Worm (Caenorhabditis elegans): ENCODE results near the gene lelo-2.

The lelo-2 gene

DNA sequence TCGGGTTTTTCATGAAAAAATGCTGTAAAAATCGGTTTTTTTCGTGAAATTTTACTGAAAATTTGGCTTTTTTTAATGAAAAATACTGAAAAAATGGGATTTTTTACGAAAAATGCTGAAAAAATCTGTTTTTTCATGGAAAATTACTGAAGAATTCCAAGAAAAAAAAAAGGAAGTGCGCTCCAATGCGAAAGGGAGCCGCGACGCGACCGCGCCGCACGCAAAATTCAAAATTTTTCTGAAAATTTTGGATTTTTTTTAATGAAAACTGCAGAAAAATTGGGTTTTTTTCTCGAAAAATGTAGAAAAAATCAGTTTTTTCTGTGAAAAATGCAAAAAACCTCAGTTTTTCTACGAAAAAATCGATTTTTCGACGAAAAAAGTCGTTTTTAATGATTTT is 10.5 kb downstream of the lelo-2 start:
- no peak for TF ChIP-seq unc-62 (GFP tag; optimal IDR thresholded peaks at IDR 0.05)

- TF ChIP-seq unc-62 (GFP tag; optimal IDR thresholded peaks at IDR 0.05) = no peak
Measured at ce11 chrIII:1413890-1414613, 13.0 kb downstream of the lelo-2 start, which contains the start of gene Y82E9BR.14. Y82E9BR.14 (minus strand) TSS chrIII:1414116.

DNA sequence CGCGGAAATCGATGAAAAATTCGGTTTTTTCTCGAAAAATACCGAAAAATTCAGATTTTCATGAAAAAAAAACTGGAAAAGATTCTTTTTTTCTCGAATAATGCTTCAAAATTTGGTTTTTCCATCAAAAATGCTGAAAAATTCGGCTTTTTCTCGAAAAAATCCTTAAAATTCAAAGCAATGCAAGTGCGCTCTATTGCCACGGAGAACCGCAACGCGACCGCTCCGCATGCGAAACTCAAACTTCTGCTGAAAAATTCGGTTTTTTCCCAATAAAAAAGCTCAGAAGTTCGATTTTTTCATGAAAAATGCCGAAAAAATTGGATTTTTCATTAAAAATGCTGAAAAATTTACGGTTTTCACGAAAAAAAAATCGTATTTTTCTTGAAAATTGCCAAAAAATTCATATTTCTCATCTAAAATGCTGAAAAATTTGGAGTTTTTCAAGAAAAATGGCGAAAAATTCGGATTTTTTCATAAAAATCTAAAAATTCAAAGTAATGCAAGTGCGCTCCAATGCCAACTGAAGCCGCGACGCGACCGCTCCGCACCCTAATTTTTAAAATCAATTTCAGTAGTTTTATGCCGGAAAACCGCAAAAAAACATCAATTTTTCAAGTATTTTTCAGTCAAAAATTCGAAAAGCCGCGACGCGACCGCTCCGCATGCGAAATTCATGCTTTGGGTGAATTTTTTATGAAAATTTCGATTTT is 13.7 kb downstream of the lelo-2 start:
- TF ChIP-seq unc-62 (GFP tag; optimal IDR thresholded peaks at IDR 0.05) = no peak

- no peak for TF ChIP-seq unc-62 (GFP tag; optimal IDR thresholded peaks at IDR 0.05)
Measured at ce11 chrIII:1409139-1409538, 17.9 kb downstream of the lelo-2 start, which contains the start of gene Y82E9BR.22. Y82E9BR.22 (minus strand) TSS chrIII:1409239.

DNA sequence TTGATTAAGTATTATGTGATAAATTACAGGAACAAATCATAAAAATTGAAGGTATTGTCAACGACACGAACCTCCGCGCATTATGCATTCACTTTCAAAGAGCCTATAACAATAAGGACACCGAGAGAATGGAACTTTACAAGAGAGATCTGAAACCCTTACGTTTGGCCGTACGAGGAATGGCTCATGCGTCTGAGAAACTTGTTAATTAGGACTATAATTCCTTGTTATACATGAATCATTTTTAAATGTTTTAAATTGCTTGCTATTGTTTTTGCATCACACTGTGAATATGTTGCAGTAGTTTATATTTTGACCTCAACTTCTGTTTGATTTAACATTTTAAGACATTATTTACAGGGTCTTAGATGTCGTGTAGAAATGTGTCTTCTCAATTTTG is 23.9 kb downstream of the lelo-2 start, which contains the start of gene pals-18:
Gene pals-18, plus strand, starts transcription at position 301 of the 400 bp plus-strand sequence.
- no peak for TF ChIP-seq unc-62 (GFP tag; optimal IDR thresholded peaks at IDR 0.05)

DNA sequence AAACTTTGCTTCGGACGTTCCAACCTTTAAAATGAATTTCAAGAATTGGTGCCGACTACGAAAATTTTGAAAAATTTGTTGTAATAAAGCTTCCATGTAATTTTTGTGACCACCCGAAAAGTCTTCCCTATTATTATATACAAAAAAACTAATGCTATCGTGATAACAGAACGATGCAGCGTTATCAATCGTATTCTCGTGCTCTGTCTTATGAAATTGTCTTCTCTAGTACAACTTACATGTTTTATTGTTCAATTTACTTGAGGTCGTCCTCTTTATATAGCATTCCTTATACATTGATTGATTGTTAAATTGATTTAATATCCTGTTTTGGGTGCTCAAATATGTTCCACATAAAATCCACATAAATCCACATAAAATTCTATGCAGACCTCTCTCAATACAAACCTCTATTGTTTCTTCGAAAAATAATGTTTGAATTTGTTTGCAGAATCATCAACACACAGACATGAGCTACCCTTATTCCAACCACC is 25.5 kb downstream of the lelo-2 start, which contains the start of gene pals-19:
Gene pals-19, plus strand, starts transcription at position 444 of the 494 bp plus-strand sequence.
- no peak for TF ChIP-seq unc-62 (GFP tag; optimal IDR thresholded peaks at IDR 0.05)

DNA sequence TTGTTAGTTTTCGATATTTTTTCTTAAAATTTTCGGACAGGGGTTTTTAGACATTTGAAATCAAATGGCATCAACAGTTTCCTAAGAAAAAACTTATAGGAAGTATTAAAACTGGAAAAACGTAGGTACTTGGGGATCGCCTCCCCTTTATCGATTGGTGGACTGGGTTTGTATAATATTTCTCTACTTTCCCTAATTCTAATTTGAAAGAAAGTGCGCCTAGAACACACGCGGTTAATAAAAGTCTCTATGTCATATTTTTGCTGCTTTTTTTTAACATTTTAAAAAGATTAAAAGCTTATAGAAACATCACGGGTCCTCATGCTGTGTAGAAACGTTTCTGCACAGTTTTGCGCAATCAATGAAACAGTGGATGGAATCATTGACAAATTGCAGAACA is 27.4 kb downstream of the lelo-2 start, which contains the start of gene pals-16:
Gene pals-16, plus strand, starts transcription at position 301 of the 400 bp plus-strand sequence.
- no peak for TF ChIP-seq unc-62 (GFP tag; optimal IDR thresholded peaks at IDR 0.05)

DNA sequence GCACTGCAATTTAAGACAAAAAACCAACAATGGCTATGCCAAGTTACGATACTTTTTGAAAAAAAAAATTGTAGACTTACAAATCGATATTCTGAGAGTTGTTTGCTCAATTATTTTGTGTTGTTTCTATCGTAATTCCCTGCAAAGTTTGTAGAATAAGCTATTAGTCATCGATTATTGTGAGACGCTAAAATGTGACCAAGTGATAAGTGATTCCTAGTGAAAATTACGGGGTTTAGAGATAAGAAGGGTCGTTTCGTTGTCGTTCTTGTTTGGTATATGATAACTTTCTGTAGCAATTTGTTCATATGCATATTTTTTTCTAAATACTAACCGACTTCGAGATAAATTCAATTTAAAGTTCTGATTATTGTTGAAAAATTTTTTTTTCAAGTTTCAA is 28.8 kb downstream of the lelo-2 start:
- no peak for TF ChIP-seq unc-62 (GFP tag; optimal IDR thresholded peaks at IDR 0.05)

ce11 chrIII:1395355-1395754 is 31.7 kb downstream of the lelo-2 start:
- TF ChIP-seq unc-62 (GFP tag; optimal IDR thresholded peaks at IDR 0.05) = no peak

DNA sequence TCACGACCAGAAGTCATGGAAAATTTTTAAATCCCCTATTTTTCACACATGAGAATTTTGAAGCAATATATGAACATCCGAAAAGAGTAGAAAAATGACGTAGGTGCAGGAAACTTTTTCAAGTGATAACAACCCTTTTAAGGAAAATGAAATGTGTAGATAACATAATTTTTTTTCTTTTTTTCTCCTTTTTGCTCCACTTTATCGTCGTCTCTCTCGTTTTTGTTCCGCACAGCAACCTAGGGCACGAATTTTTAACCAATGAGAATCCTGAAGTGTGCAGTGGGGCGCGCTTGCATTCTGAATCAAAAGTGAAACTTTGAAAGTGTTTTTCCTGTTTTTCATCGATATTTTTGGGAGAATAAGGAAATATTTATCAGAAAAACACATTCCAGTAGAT is 34.3 kb downstream of the lelo-2 start:
- no peak for TF ChIP-seq unc-62 (GFP tag; optimal IDR thresholded peaks at IDR 0.05)

DNA sequence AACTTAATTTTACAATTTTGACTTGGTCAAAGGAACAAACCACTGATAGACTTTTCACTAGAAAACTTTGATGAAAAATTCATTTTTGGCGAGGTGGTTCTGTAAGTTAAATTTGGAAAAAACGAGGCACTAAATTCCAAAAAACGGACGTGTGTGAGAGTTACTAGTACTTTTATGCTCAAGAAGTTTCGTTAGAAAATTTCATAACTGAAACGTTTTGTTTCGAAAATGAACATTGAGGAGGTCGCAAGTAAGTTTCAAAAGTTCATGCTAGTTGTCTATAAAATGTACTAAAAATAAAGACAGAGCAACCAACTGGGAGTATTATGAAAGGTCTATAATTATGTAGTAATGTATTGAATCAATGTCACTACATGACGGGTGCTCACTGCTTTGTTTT is 35.3 kb downstream of the lelo-2 start, which contains the start of gene pals-17:
Gene pals-17, minus strand, starts transcription at position 101 of the 400 bp plus-strand sequence.
- TF ChIP-seq unc-62 (GFP tag; optimal IDR thresholded peaks at IDR 0.05) = no peak

DNA sequence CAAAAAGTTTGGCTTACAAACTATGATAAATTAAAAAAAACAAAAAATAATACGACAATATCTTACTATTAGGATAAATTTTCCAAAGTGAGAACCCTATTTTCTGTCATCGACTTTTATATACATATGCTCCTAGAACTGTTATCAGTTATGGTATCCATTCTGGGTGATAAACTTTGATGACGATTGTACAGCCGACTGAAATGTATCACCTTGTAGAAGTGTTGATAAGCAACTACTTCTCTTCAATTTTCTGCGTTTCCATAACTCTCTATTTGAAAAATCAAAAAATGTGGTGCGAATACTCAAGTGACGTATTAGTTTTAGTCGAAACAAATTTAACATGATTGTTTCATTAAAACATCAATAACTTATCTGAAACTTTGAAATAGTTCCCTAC is 37.0 kb downstream of the lelo-2 start:
- TF ChIP-seq unc-62 (GFP tag; optimal IDR thresholded peaks at IDR 0.05) = no peak

DNA sequence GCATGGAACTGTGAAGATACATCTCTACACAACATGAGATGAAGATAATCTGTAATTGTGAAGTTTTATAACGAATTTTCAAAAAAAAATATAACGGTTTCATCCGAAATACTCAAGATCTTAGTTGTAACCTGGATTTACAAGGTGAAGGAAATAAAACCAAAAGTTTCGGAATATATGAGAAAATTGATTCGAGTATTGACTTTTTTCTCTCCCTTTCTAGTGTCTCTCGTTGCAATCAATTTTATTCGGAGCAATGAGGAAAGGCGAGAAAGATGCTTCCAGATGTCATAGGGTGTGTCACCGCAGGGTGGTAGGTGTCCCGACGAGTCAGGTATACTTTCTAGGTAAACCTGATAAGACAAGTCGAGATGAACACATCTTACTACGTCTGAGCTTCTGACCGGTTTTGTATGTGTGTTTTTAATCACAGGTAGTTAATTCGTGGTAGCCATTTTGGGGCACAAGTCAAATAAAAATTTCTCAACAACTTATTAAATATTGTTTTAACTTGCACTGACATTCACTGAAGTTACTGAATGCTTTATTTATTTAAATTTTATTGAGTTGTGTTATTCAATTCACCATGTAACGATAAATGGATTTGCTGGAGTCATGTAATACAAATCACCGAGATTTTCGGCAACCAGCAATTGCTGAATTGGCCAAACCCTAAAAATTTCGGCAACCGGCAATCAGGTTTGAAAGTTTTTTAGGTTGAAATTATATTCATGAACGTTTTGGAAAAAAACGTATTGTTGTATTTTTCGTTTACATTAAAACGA is 38.6 kb downstream of the lelo-2 start, which contains the start of gene pals-20:
Gene pals-20, minus strand, starts transcription at position 51 of the 785 bp plus-strand sequence.
- no peak for TF ChIP-seq unc-62 (GFP tag; optimal IDR thresholded peaks at IDR 0.05)

DNA sequence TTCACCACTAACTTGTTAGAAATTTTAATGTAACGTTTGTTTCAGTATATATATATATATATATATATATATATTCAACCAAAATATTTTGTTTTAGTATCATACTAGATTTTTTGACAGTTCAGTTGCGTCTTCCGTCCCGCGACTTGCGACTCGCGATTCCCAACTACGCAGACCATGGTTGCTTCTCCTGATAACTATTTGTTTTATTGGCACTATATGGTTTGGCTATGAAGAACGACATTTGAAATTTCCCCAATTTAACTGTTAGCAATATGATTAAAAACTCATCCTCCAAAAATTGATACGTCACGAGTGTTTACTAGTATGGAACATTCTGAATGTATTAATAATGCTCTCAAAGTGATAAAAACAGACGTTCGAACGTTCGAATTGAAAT is 42.3 kb downstream of the lelo-2 start:
- no peak for TF ChIP-seq unc-62 (GFP tag; optimal IDR thresholded peaks at IDR 0.05)

- TF ChIP-seq unc-62 (GFP tag; optimal IDR thresholded peaks at IDR 0.05) = no peak
Measured at ce11 chrIII:1384092-1384491, 42.9 kb downstream of the lelo-2 start, which contains the start of the genes fbxa-138 and Y82E9BR.5. fbxa-138 (minus strand) TSS chrIII:1384252. Y82E9BR.5 (plus strand) TSS chrIII:1384370.

Measured in whole organism, dauer.